Worm (Caenorhabditis elegans) whole organism, young adult: ENCODE measurements around the gene shw-1.

Experiments
- F57C9.4 ChIP-seq: sonication (generic microtip); optimal IDR thresholded peaks from 2 replicates; lab custom pipeline; 2017; ENCODE audit warnings: mild to moderate bottlenecking, missing genetic modification characterization, missing compliant biosample characterization
- K11D2.4 ChIP-seq: fragments of 200-800 bp; sonication (Bioruptor generic); IDR thresholded peaks from 2 replicates; pipeline ENCODE4 v1.3.6; 2022; ENCODE audit warnings: missing genetic modification reagents, missing genetic modification characterization, missing compliant biosample characterization
- T26A5.8 ChIP-seq: sonication (generic microtip); optimal IDR thresholded peaks from 2 replicates; lab custom pipeline; 2016; ENCODE audit warnings: missing genetic modification characterization, missing compliant biosample characterization
- dox-1 ChIP-seq: fragments of 200-800 bp; sonication (Bioruptor generic); IDR thresholded peaks from 2 replicates; pipeline ENCODE4 v1.3.6; 2022; ENCODE audit warnings: missing genetic modification reagents, missing genetic modification characterization, missing compliant biosample characterization
- ekl-4 ChIP-seq: fragments of 200-800 bp; sonication (Bioruptor generic); IDR thresholded peaks from 2 replicates; pipeline ENCODE4 v1.3.6; 2022; ENCODE audit warnings: missing genetic modification reagents, missing genetic modification characterization, missing compliant biosample characterization
- hlh-12 ChIP-seq: sonication (generic microtip); optimal IDR thresholded peaks from 2 replicates; lab custom pipeline; 2016; ENCODE audit warnings: missing genetic modification characterization, missing compliant biosample characterization
- pbrm-1 ChIP-seq: fragments of 200-800 bp; sonication (Bioruptor generic); IDR thresholded peaks from 2 replicates; pipeline ENCODE4 v1.3.6; 2022; ENCODE audit warnings: missing genetic modification reagents, missing genetic modification characterization, missing compliant biosample characterization
- rcor-1 ChIP-seq: fragments of 200-800 bp; sonication (Bioruptor generic); IDR thresholded peaks from 2 replicates; pipeline ENCODE4 v1.3.6; 2022; ENCODE audit warnings: missing genetic modification reagents, missing genetic modification characterization, missing compliant biosample characterization
- snpc-4 ChIP-seq, 5 experiments: fragments of 150-350 bp in 1 of 5; sonication (generic microtip) in 4 of 5; optimal IDR thresholded peaks; 2 replicates each; lab custom pipeline; 2014 to 2018; ENCODE audit warnings: missing genetic modification characterization in 5 of 5, missing biosample characterization in 3 of 5, antibody characterized with exemption in 2 of 5, mild to moderate bottlenecking in 2 of 5, missing compliant biosample characterization in 2 of 5, missing genotype in 2 of 5, moderate library complexity in 2 of 5, missing genetic modification reagents in 1 of 5
- somi-1 ChIP-seq: fragments of 200-800 bp; sonication (Bioruptor generic); optimal IDR thresholded peaks from 2 replicates; lab custom pipeline; 2018; ENCODE audit warnings: mild to moderate bottlenecking, missing genetic modification characterization, missing compliant biosample characterization
- xnd-1 ChIP-seq: sonication (generic microtip); optimal IDR thresholded peaks from 2 replicates; lab custom pipeline; 2016; ENCODE audit warnings: missing genotype, missing genetic modification reagents, missing genetic modification characterization, missing compliant biosample characterization

DNA sequence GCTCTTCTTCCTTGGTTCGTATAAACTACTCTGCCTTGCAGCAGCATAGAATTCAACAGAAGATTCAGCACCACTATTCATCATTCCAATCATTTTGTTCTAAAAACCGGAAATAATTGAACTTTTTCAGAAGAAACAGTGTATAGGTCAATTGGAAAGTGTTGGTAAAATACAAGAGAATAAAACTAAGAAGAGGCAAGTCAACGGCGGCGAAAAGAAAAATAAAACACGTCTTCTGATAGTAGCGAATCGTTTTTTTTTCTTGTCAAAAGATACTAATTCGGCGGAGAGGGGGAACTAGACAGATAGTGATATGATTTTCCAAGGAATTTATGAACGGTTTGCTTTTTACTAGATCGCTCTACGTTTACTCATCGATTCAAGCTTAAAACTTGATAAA, 62.2 kb downstream of the shw-1 start, which contains the start of gene F35C11.6:
- no peak for TF ChIP-seq ekl-4
- no peak for TF ChIP-seq rcor-1 (GFP tag; lab: Robert Waterston, UW)
- no peak for TF ChIP-seq dox-1 (GFP tag; lab: Robert Waterston, UW)
- TF ChIP-seq pbrm-1 (GFP tag; lab: Robert Waterston, UW), result no peak
- no peak for TF ChIP-seq F57C9.4
- no peak for TF ChIP-seq K11D2.4 (GFP tag; lab: Robert Waterston, UW)
- no peak for TF ChIP-seq somi-1 (GFP tag; lab: Kevin White, UChicago)
- TF ChIP-seq T26A5.8 (tag; lab: Kevin White, UChicago), result no peak
- no peak for TF ChIP-seq hlh-12
- no peak for TF ChIP-seq snpc-4 (GFP tag; optimal IDR thresholded peaks at IDR 0.05; lab: Kevin White, UChicago)
- no peak for TF ChIP-seq snpc-4 (tag; optimal IDR thresholded peaks at IDR 0.05; lab: Kevin White, UChicago)
- no peak for TF ChIP-seq xnd-1 (tag; lab: Kevin White, UChicago)
